In the genomic region with DNA sequence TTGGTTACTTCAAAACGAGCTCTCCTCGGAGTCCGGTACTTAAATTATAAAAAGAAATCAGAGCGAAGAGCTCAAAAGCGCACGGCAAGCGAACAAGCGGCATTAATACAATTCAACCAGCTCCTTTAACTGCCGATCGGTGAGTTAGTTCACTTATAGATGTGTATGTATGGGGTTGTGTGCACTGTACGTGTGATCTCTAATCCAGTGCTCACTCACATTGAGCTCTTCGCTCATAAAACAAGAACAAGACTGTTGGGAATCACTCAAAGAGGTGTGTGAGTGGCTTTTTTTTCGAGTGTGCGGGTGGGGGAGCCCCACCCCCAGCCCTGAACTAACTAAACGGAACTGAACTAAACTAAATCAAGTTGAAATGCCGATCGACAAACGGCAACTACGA, we compare ENCODE assay signal across 2 fruit fly cellular contexts.
TF ChIP-seq lines count a peak whose summit lies in the region.

A gene (minus strand): TSS at position 101 of the 400 bp plus-strand sequence.

- no peak for TF ChIP-seq CTCF in whole organism, embryonic (GFP tag; optimal IDR thresholded peaks at IDR 0.05; lab: Kevin White, UChicago)

TF ChIP-seq in whole organism, adult, 20 proteins besides CTCF, POLR2A, EP300 and RAD21:
- TF ChIP-seq CG7045 (GFP tag; optimal IDR thresholded peaks at IDR 0.05; lab: Kevin White, UChicago) (no peak), pad (GFP tag; optimal IDR thresholded peaks at IDR 0.05; lab: Kevin White, UChicago) (peak; percentile 50)
TF ChIP-seq in whole organism, adult: peak in this region for 1.

TF ChIP-seq in whole organism, embryonic, 481 proteins besides CTCF, POLR2A, EP300 and RAD21:
- TF ChIP-seq en (GFP tag; optimal IDR thresholded peaks at IDR 0.05; lab: Kevin White, UChicago), result no peak
- no peak for TF ChIP-seq oc (tag; optimal IDR thresholded peaks at IDR 0.05; lab: Kevin White, UChicago)
- no peak for TF ChIP-seq nom (GFP tag; optimal IDR thresholded peaks at IDR 0.05; lab: Kevin White, UChicago)
- TF ChIP-seq NC2β (GFP tag; optimal IDR thresholded peaks at IDR 0.05; lab: Kevin White, UChicago), result no peak
- peak; percentile 88 for TF ChIP-seq z (GFP tag; IDR thresholded peaks at IDR 0.05; lab: Robert Waterston, UW)
- no peak for TF ChIP-seq gce (GFP tag; IDR thresholded peaks at IDR 0.05; lab: Robert Waterston, UW)
